Fruit fly (Drosophila melanogaster): Measurements from ENCODE around the gene CG31869.

dm6 chr2L:10818807-10819206 lies 17.9 kb upstream of the CG31869 start, which contains the start of gene CG6508:
- TF ChIP-seq h (optimal IDR thresholded peaks at IDR 0.05) (no peak), psq (optimal IDR thresholded peaks at IDR 0.05) (no peak), Sin3A (optimal IDR thresholded peaks at IDR 0.05) (no peak), insv (optimal IDR thresholded peaks at IDR 0.05) (no peak), Myc (optimal IDR thresholded peaks at IDR 0.05) (no peak)
